Fruit fly (Drosophila melanogaster): ENCODE measurements around the gene CG32814.
A peak's percentile ranks its signal among the peaks of the same experiment; 100 is the strongest.

The CG32814 gene

DNA sequence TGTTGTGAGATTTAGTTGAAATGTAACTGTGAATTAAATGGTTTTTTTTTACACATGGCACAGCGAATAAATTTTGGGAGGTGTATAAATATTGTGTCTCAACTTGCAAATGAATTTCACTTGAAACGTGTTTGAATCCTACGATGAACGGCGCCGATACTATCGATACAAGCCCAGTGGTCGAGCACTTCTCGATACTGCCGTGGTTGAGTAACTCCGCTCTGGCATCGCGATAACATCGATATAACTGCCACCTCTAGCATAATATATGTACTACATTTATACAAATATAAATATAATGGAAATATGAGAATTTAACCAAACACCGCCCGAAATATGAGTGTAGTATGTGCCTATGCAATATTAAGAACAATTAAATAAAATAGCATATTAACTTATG, 6.6 kb upstream of the CG32814 start (continued):
- TF ChIP-seq CG18476 (GFP tag; optimal IDR thresholded peaks at IDR 0.05) (no peak), CG9215 (GFP tag; IDR thresholded peaks at IDR 0.05) (no peak), CG9727 (GFP tag; optimal IDR thresholded peaks at IDR 0.05) (no peak), usp (GFP tag; optimal IDR thresholded peaks at IDR 0.05) (no peak), Hmr (GFP tag; optimal IDR thresholded peaks at IDR 0.05) (no peak), zen2 (GFP tag; IDR thresholded peaks at IDR 0.05; ENCODE audit: partially characterized antibody) (peak; percentile 99), Xbp1 (GFP tag; optimal IDR thresholded peaks at IDR 0.05) (peak; percentile 30), ems (GFP tag; optimal IDR thresholded peaks at IDR 0.05) (no peak), so (GFP tag; IDR thresholded peaks at IDR 0.05) (no peak), Ptx1 (GFP tag; IDR thresholded peaks at IDR 0.05) (peak; percentile 34; the same call in 1 of the 2 replicates), abd-A (tag; optimal IDR thresholded peaks at IDR 0.05) (no peak), HmgD (GFP tag; optimal IDR thresholded peaks at IDR 0.05) (peak; percentile 24), CG4282 (GFP tag; optimal IDR thresholded peaks at IDR 0.05) (no peak), ham (GFP tag; IDR thresholded peaks at IDR 0.05) (no peak), MESR4 (GFP tag; optimal IDR thresholded peaks at IDR 0.05) (peak; percentile 31), prd (optimal IDR thresholded peaks at IDR 0.05) (no peak), prd (GFP tag; IDR thresholded peaks at IDR 0.05) (peak; percentile 53; the same call in 2 of the 3 replicates), mirr (GFP tag; optimal IDR thresholded peaks at IDR 0.05) (no peak), tgo (GFP tag; IDR thresholded peaks at IDR 0.05) (peak; percentile 19; the same call in 1 of the 3 replicates), danr (GFP tag; IDR thresholded peaks at IDR 0.05) (no peak), zfh1 (GFP tag; IDR thresholded peaks at IDR 0.05) (no peak), hth (optimal IDR thresholded peaks at IDR 0.05) (no peak), NFAT (GFP tag; IDR thresholded peaks at IDR 0.05) (peak; percentile 63; the same call in 1 of the 2 replicates), p53 (GFP tag; optimal IDR thresholded peaks at IDR 0.05) (no peak), BEAF-32 (GFP tag; optimal IDR thresholded peaks at IDR 0.05) (peak; percentile 96), slp2 (GFP tag; optimal IDR thresholded peaks at IDR 0.05) (no peak), tll (GFP tag; optimal IDR thresholded peaks at IDR 0.05) (no peak), cg (GFP tag; optimal IDR thresholded peaks at IDR 0.05) (no peak), CG8281 (tag; optimal IDR thresholded peaks at IDR 0.05) (no peak), ase (GFP tag; IDR thresholded peaks at IDR 0.05) (no peak), kay (GFP tag; optimal IDR thresholded peaks at IDR 0.05) (no peak), sens-2 (GFP tag; IDR thresholded peaks at IDR 0.05) (no peak), schlank (tag; optimal IDR thresholded peaks at IDR 0.05) (no peak), HLH4C (GFP tag; IDR thresholded peaks at IDR 0.05; ENCODE audit: partially characterized antibody) (peak; percentile 94), lmd (GFP tag; IDR thresholded peaks at IDR 0.05) (no peak), CG1602 (GFP tag; optimal IDR thresholded peaks at IDR 0.05) (no peak), CG15514 (GFP tag; optimal IDR thresholded peaks at IDR 0.05) (peak; percentile 51), eyg (GFP tag; optimal IDR thresholded peaks at IDR 0.05) (no peak), Fer3 (tag; optimal IDR thresholded peaks at IDR 0.05) (no peak), CG7786 (GFP tag; optimal IDR thresholded peaks at IDR 0.05) (no peak), Dip2 (GFP tag; IDR thresholded peaks at IDR 0.05) (no peak), yki (optimal IDR thresholded peaks at IDR 0.05) (no peak), jing (GFP tag; optimal IDR thresholded peaks at IDR 0.05) (no peak), nau (GFP tag; optimal IDR thresholded peaks at IDR 0.05) (no peak), tio (GFP tag; optimal IDR thresholded peaks at IDR 0.05) (no peak), CG15073 (GFP tag; optimal IDR thresholded peaks at IDR 0.05) (no peak), PHDP (tag; optimal IDR thresholded peaks at IDR 0.05) (no peak), CG34376 (GFP tag; optimal IDR thresholded peaks at IDR 0.05) (no peak), mld (GFP tag; IDR thresholded peaks at IDR 0.05; ENCODE audit: partially characterized antibody) (peak; percentile 99), CG7928 (GFP tag; optimal IDR thresholded peaks at IDR 0.05) (no peak), sim (GFP tag; IDR thresholded peaks at IDR 0.05) (no peak), vvl (GFP tag; IDR thresholded peaks at IDR 0.05) (peak; percentile 62)

Data from whole organism, embryonic.